Fruit fly (Drosophila melanogaster) whole organism, embryonic: ENCODE results near the gene CG13239.

ENCODE experiments used
- Adf1 ChIP-seq: fragments of 200-800 bp; sonication (Bioruptor generic); IDR thresholded peaks from 2 replicates; pipeline ENCODE4 v1.3.6; 2022; ENCODE audit warnings: missing biosample characterization, missing genetic modification characterization
- Awh ChIP-seq: fragments of 200-800 bp; sonication (Bioruptor generic); IDR thresholded peaks from 2 replicates; pipeline ENCODE4, ENCODE4 v1.3.6; 2022; ENCODE audit warnings: missing biosample characterization, missing genetic modification characterization
- CG10147 ChIP-seq: fragments of 200-800 bp; sonication (Bioruptor generic); optimal IDR thresholded peaks from 2 replicates; lab custom pipeline; 2019; ENCODE audit warnings: missing biosample characterization, mild to moderate bottlenecking, missing genetic modification characterization, moderate library complexity
- CG10321 ChIP-seq: fragments of 200-800 bp; sonication (Bioruptor generic); IDR thresholded peaks from 2 replicates; pipeline ENCODE4 v1.3.6; 2022; ENCODE audit warnings: missing biosample characterization, missing genetic modification characterization
- CG10543 ChIP-seq: fragments of 200-800 bp; sonication (Bioruptor generic); optimal IDR thresholded peaks from 3 replicates; lab custom pipeline; 2017; ENCODE audit warnings: missing biosample characterization, mild to moderate bottlenecking, missing genetic modification characterization, moderate library complexity
- CG10959 ChIP-seq: fragments of 200-800 bp; sonication (Bioruptor generic); IDR thresholded peaks from 2 replicates; pipeline ENCODE4 v1.3.6; 2022; ENCODE audit warnings: missing biosample characterization, missing genetic modification characterization
- CG11398 ChIP-seq: fragments of 200-800 bp; sonication (Bioruptor generic); optimal IDR thresholded peaks from 2 replicates; lab custom pipeline; 2016; ENCODE audit warnings: missing biosample characterization, missing genetic modification characterization
- CG11723 ChIP-seq: fragments of 200-800 bp; sonication (Bioruptor generic); optimal IDR thresholded peaks from 2 replicates; lab custom pipeline; 2017; ENCODE audit warnings: missing biosample characterization, mild to moderate bottlenecking, missing genetic modification characterization
- CG14965 ChIP-seq: fragments of 200-800 bp; sonication (Bioruptor generic); optimal IDR thresholded peaks from 2 replicates; lab custom pipeline; 2016; ENCODE audit warnings: missing biosample characterization, missing genetic modification characterization, borderline replicate concordance
- CG15269 ChIP-seq: fragments of 200-800 bp; sonication (Bioruptor generic); optimal IDR thresholded peaks from 2 replicates; lab custom pipeline; 2018; ENCODE audit warnings: missing biosample characterization, mild to moderate bottlenecking, missing genetic modification characterization, moderate library complexity
- CG1602 ChIP-seq: fragments of 200-800 bp; sonication (Bioruptor generic); optimal IDR thresholded peaks from 3 replicates; lab custom pipeline; 2016; ENCODE audit warnings: missing biosample characterization, missing genetic modification characterization
- CG2120 ChIP-seq: fragments of 200-800 bp; sonication (Bioruptor generic); optimal IDR thresholded peaks from 3 replicates; lab custom pipeline; 2016; ENCODE audit warnings: missing biosample characterization, missing genetic modification characterization
- CG31441 ChIP-seq: fragments of 200-800 bp; sonication (Bioruptor generic); IDR thresholded peaks from 2 replicates; pipeline ENCODE4 v1.3.6; 2022; ENCODE audit warnings: missing biosample characterization, missing genetic modification characterization
- CG32772 ChIP-seq: fragments of 200-800 bp; sonication (Bioruptor generic); IDR thresholded peaks from 2 replicates; pipeline ENCODE4 v1.3.6; 2022; ENCODE audit warnings: missing biosample characterization, missing genetic modification characterization
- CG34376 ChIP-seq: fragments of 200-800 bp; sonication (Bioruptor generic); optimal IDR thresholded peaks from 2 replicates; lab custom pipeline; 2018; ENCODE audit warnings: missing biosample characterization, mild to moderate bottlenecking, missing genetic modification characterization
- CG4730 ChIP-seq: fragments of 200-800 bp; sonication (Bioruptor generic); IDR thresholded peaks from 2 replicates; pipeline ENCODE4 v1.3.6; 2022; ENCODE audit warnings: missing biosample characterization, missing genetic modification characterization
- CG7357 ChIP-seq: fragments of 200-800 bp; sonication (Bioruptor generic); IDR thresholded peaks from 3 replicates; pipeline ENCODE4 v1.3.6; 2022; ENCODE audit warnings: missing biosample characterization, missing genetic modification characterization
- CG9797 ChIP-seq: fragments of 200-800 bp; sonication (Bioruptor generic); optimal IDR thresholded peaks from 3 replicates; lab custom pipeline; 2018; ENCODE audit warnings: missing biosample characterization, mild to moderate bottlenecking, missing genetic modification characterization
- D19A ChIP-seq: fragments of 200-800 bp; optimal IDR thresholded peaks from 3 replicates; lab custom pipeline; 2019; ENCODE audit warnings: missing biosample characterization, mild to moderate bottlenecking, missing genetic modification characterization, moderate library complexity
- E2f1 ChIP-seq: fragments of 200-800 bp; sonication (Bioruptor generic); IDR thresholded peaks from 2 replicates; pipeline ENCODE4 v1.3.6; 2022; ENCODE audit warnings: missing biosample characterization, missing genetic modification characterization
- Hand ChIP-seq: fragments of 200-800 bp; sonication (Bioruptor generic); optimal IDR thresholded peaks from 2 replicates; lab custom pipeline; 2017; ENCODE audit warnings: mild to moderate bottlenecking, missing biosample characterization, missing genetic modification reagents, missing genetic modification characterization
- Hey ChIP-seq: fragments of 200-800 bp; sonication (Bioruptor generic); optimal IDR thresholded peaks from 3 replicates; lab custom pipeline; 2018; ENCODE audit warnings: missing biosample characterization, mild to moderate bottlenecking, missing genetic modification characterization
- Hmr ChIP-seq: fragments of 200-800 bp; sonication (Bioruptor generic); optimal IDR thresholded peaks from 3 replicates; lab custom pipeline; 2017; ENCODE audit warnings: mild to moderate bottlenecking, missing biosample characterization, missing genetic modification reagents, missing genetic modification characterization
- Hr39 ChIP-seq: fragments of >200 bp; optimal IDR thresholded peaks from 2 replicates; lab custom pipeline; 2017
- Max ChIP-seq: fragments of 200-800 bp; sonication (Bioruptor generic); optimal IDR thresholded peaks from 2 replicates; lab custom pipeline; 2016; ENCODE audit warnings: missing biosample characterization, mild to moderate bottlenecking, missing genetic modification characterization
- Mes4 ChIP-seq: fragments of 200-800 bp; sonication (Bioruptor generic); optimal IDR thresholded peaks from 2 replicates; lab custom pipeline; 2016; ENCODE audit warnings: missing biosample characterization, missing genetic modification characterization
- Nf-YA ChIP-seq: fragments of 200-800 bp; sonication (Bioruptor generic); IDR thresholded peaks from 2 replicates; pipeline ENCODE4 v1.3.6; 2022; ENCODE audit warnings: missing biosample characterization, missing genetic modification characterization
- Poxn ChIP-seq: fragments of 200-800 bp; sonication (Bioruptor generic); IDR thresholded peaks from 2 replicates; pipeline ENCODE4 v1.3.6; 2022; ENCODE audit warnings: missing biosample characterization, missing genetic modification characterization
- Ravus ChIP-seq: fragments of 200-800 bp; sonication (Bioruptor generic); IDR thresholded peaks from 2 replicates; pipeline ENCODE4 v1.3.6; 2022; ENCODE audit warnings: missing biosample characterization, missing genetic modification characterization
- Xrp1 ChIP-seq: fragments of 200-800 bp; sonication (Bioruptor generic); IDR thresholded peaks from 2 replicates; pipeline ENCODE4 v1.3.6; 2022; ENCODE audit warnings: missing biosample characterization, missing genetic modification characterization
- amos ChIP-seq: fragments of 200-800 bp; sonication (Bioruptor generic); IDR thresholded peaks from 2 replicates; pipeline ENCODE4 v1.3.6; 2022; ENCODE audit warnings: missing biosample characterization, missing genetic modification characterization; ENCODE audit not compliant: partially characterized antibody
- bowl ChIP-seq: fragments of 200-800 bp; sonication (Bioruptor generic); IDR thresholded peaks from 2 replicates; pipeline ENCODE4 v1.3.6; 2022; ENCODE audit warnings: missing biosample characterization, missing genetic modification characterization
- cato ChIP-seq: fragments of 200-800 bp; sonication (Bioruptor generic); optimal IDR thresholded peaks from 2 replicates; lab custom pipeline; 2016; ENCODE audit warnings: missing biosample characterization, missing genetic modification characterization, borderline replicate concordance
- chinmo ChIP-seq: fragments of 200-800 bp; sonication (Bioruptor generic); IDR thresholded peaks from 4 replicates; pipeline ENCODE4 v1.3.6; 2022; ENCODE audit warnings: missing biosample characterization, missing genetic modification characterization; ENCODE audit not compliant: partially characterized antibody
- danr ChIP-seq: fragments of 200-800 bp; sonication (Bioruptor generic); IDR thresholded peaks from 2 replicates; pipeline ENCODE4 v1.3.6; 2022; ENCODE audit warnings: missing biosample characterization, missing genetic modification characterization
- fd3F ChIP-seq: fragments of 200-800 bp; sonication (Bioruptor generic); optimal IDR thresholded peaks from 2 replicates; lab custom pipeline; 2018; ENCODE audit warnings: missing biosample characterization, mild to moderate bottlenecking, missing genetic modification characterization, moderate library complexity
- fd64A ChIP-seq: fragments of 200-800 bp; sonication (Bioruptor generic); optimal IDR thresholded peaks from 3 replicates; lab custom pipeline; 2018; ENCODE audit warnings: missing biosample characterization, mild to moderate bottlenecking, missing genetic modification characterization
- fd96Cb ChIP-seq: fragments of 200-800 bp; sonication (Bioruptor generic); optimal IDR thresholded peaks from 2 replicates; lab custom pipeline; 2018; ENCODE audit warnings: missing biosample characterization, mild to moderate bottlenecking, missing genetic modification characterization, moderate library complexity
- fru ChIP-seq: fragments of >200 bp; optimal IDR thresholded peaks from 2 replicates; lab custom pipeline; 2017
- gce ChIP-seq: fragments of 200-800 bp; sonication (Bioruptor generic); IDR thresholded peaks from 3 replicates; pipeline ENCODE4 v1.3.6; 2022; ENCODE audit warnings: missing biosample characterization, missing genetic modification characterization
- gcm2 ChIP-seq: fragments of 200-800 bp; sonication (Bioruptor generic); optimal IDR thresholded peaks from 2 replicates; lab custom pipeline; 2016; ENCODE audit warnings: missing biosample characterization, missing genetic modification characterization
- kni ChIP-seq: fragments of 200-800 bp; sonication (Bioruptor generic); optimal IDR thresholded peaks from 3 replicates; lab custom pipeline; 2017; ENCODE audit warnings: mild to moderate bottlenecking, missing biosample characterization, missing genetic modification reagents, missing genetic modification characterization
- luna ChIP-seq: fragments of 200-800 bp; sonication (Bioruptor generic); optimal IDR thresholded peaks from 2 replicates; lab custom pipeline; 2016; ENCODE audit warnings: missing biosample characterization, missing genetic modification characterization
- pan ChIP-seq, 4 experiments: fragments of >200 bp in 3 of 4; fragments of 200-800 bp in 1 of 4; sonication (Bioruptor generic) in 1 of 4; optimal IDR thresholded peaks in 3 of 4; IDR thresholded peaks in 1 of 4; 2 replicates each; pipeline versions ENCODE4 v1.3.6 to Lab custom; 2017 to 2022; ENCODE audit warnings: missing biosample characterization in 2 of 4, missing genetic modification characterization in 2 of 4, mixed read lengths in 1 of 4
- pzg ChIP-seq: fragments of 200-800 bp; sonication (Bioruptor generic); optimal IDR thresholded peaks from 3 replicates; lab custom pipeline; 2018; ENCODE audit warnings: missing biosample characterization, mild to moderate bottlenecking, missing genetic modification characterization, moderate library complexity
- row ChIP-seq: fragments of 200-800 bp; sonication (Bioruptor generic); IDR thresholded peaks from 3 replicates; pipeline ENCODE4 v1.3.6; 2022; ENCODE audit warnings: missing biosample characterization, missing genetic modification characterization
- sc ChIP-seq, 3 experiments: fragments of >200 bp in 2 of 3; fragments of 200-800 bp in 1 of 3; sonication (Bioruptor generic) in 1 of 3; optimal IDR thresholded peaks; 2 replicates in 2 of 3; 3 replicates in 1 of 3; lab custom pipeline; 2017; ENCODE audit warnings: mild to moderate bottlenecking in 1 of 3, missing biosample characterization in 1 of 3, missing genetic modification characterization in 1 of 3, missing genetic modification reagents in 1 of 3
- sd ChIP-seq: fragments of 200-800 bp; sonication (Bioruptor generic); optimal IDR thresholded peaks from 3 replicates; lab custom pipeline; 2018; ENCODE audit warnings: missing biosample characterization, mild to moderate bottlenecking, missing genetic modification characterization, moderate library complexity
- tna ChIP-seq: fragments of 200-800 bp; sonication (Bioruptor generic); IDR thresholded peaks from 2 replicates; pipeline ENCODE4 v1.3.6; 2022; ENCODE audit warnings: missing biosample characterization, missing genetic modification characterization; ENCODE audit not compliant: partially characterized antibody
- zen2 ChIP-seq: fragments of 200-800 bp; sonication (Bioruptor generic); IDR thresholded peaks from 3 replicates; pipeline ENCODE4 v1.3.6; 2022; ENCODE audit warnings: missing biosample characterization, missing genetic modification characterization; ENCODE audit not compliant: partially characterized antibody

Gene CG13239

dm6 chr3L:22822544-22823175 is 37.9 kb upstream of the CG13239 start (continued):
- TF ChIP-seq pan (optimal IDR thresholded peaks at IDR 0.05; lab: Kevin White, UChicago) (no peak), pan (GFP tag; optimal IDR thresholded peaks at IDR 0.05 in 1 of 2, IDR thresholded peaks at IDR 0.05 in 1 of 2) (no peak), tna (GFP tag; lab: Robert Waterston, UW) (no peak), amos (GFP tag; lab: Robert Waterston, UW) (no peak), Nf-YA (no peak), D19A (tag; lab: Kevin White, UChicago) (no peak), fd3F (GFP tag; lab: Kevin White, UChicago) (no peak), CG14965 (no peak), CG2120 (no peak), chinmo (GFP tag; lab: Robert Waterston, UW) (peak; percentile 87; the same call in 2 of the 4 replicates), CG10543 (GFP tag; lab: Kevin White, UChicago) (peak; percentile 27), CG34376 (peak; percentile 25), CG11398 (no peak), CG7357 (peak; percentile 71), Hey (tag; lab: Kevin White, UChicago) (no peak), kni (GFP tag; lab: Kevin White, UChicago) (no peak), fd64A (GFP tag; lab: Kevin White, UChicago) (no peak), danr (no peak), CG4730 (GFP tag; lab: Robert Waterston, UW) (no peak), pzg (GFP tag; lab: Kevin White, UChicago) (no peak), sc (optimal IDR thresholded peaks at IDR 0.05; lab: Kevin White, UChicago) (no peak), sc (GFP tag; optimal IDR thresholded peaks at IDR 0.05; lab: Kevin White, UChicago) (no peak), E2f1 (GFP tag; lab: Robert Waterston, UW) (no peak), cato (GFP tag; lab: Kevin White, UChicago) (no peak), zen2 (GFP tag; lab: Robert Waterston, UW) (peak; percentile 37; the same call in 1 of the 3 replicates), Mes4 (GFP tag; lab: Kevin White, UChicago) (no peak), CG1602 (no peak), CG32772 (no peak), CG9797 (GFP tag; lab: Kevin White, UChicago) (no peak), Awh (GFP tag; lab: Robert Waterston, UW) (no peak), CG10959 (GFP tag; lab: Robert Waterston, UW) (no peak), Hand (GFP tag; lab: Kevin White, UChicago) (no peak), CG10147 (GFP tag; lab: Kevin White, UChicago) (no peak), CG10321 (no peak), Hmr (peak; percentile 13), fd96Cb (no peak), CG15269 (no peak), Ravus (no peak), Adf1 (GFP tag; lab: Robert Waterston, UW) (peak; percentile 82), bowl (no peak), gce (GFP tag; lab: Robert Waterston, UW) (no peak), CG31441 (GFP tag; lab: Robert Waterston, UW) (no peak), luna (no peak), Max (GFP tag; lab: Kevin White, UChicago) (no peak), sd (tag; lab: Kevin White, UChicago) (peak; percentile 56), Poxn (no peak), CG11723 (GFP tag; lab: Kevin White, UChicago) (no peak), row (no peak), Xrp1 (GFP tag; lab: Robert Waterston, UW) (0 out of 2 replicates have a peak, but pooled peaks have one; percentile 16), gcm2 (GFP tag; lab: Kevin White, UChicago) (no peak), fru (lab: Kevin White, UChicago) (no peak), Hr39 (lab: Kevin White, UChicago) (no peak)
